Worm (Caenorhabditis elegans) whole organism, midembryonic: ENCODE measurements around the gene rgef-1.

ENCODE experiments used
- T22C8.4 ChIP-seq: fragments of 200-800 bp; sonication (Bioruptor generic); IDR thresholded peaks from 2 replicates; pipeline ENCODE4 v1.3.6; 2022; ENCODE audit warnings: missing genetic modification characterization, missing compliant biosample characterization
- cog-1 ChIP-seq: sonication (generic microtip); optimal IDR thresholded peaks from 2 replicates; lab custom pipeline; 2016; ENCODE audit warnings: missing genetic modification characterization, missing compliant biosample characterization
- flt-1 ChIP-seq: fragments of 200-800 bp; sonication (Bioruptor generic); IDR thresholded peaks from 2 replicates; pipeline ENCODE4 v1.3.6; 2022; ENCODE audit warnings: missing genetic modification characterization, missing compliant biosample characterization
- klf-2 ChIP-seq: fragments of 200-800 bp; sonication (Bioruptor generic); conservative IDR thresholded peaks from 2 replicates; pipeline ENCODE4 v1.3.6; 2022; ENCODE audit warnings: missing genetic modification reagents, missing genetic modification characterization, missing compliant biosample characterization
- med-1 ChIP-seq: sonication (generic microtip); optimal IDR thresholded peaks from 2 replicates; lab custom pipeline; 2017; ENCODE audit warnings: missing genetic modification characterization, mild to moderate bottlenecking, missing compliant biosample characterization, antibody characterized with exemption, missing genetic modification reagents; ENCODE audit not compliant: insufficient read depth
- ref-1 ChIP-seq: fragments of 200-800 bp; sonication (Bioruptor generic); conservative IDR thresholded peaks from 2 replicates; pipeline ENCODE4 v1.3.6; 2022; ENCODE audit warnings: missing genetic modification reagents, missing genetic modification characterization, missing compliant biosample characterization
- tab-1 ChIP-seq: fragments of 200-800 bp; sonication (Bioruptor generic); IDR thresholded peaks from 2 replicates; pipeline ENCODE4 v1.3.6; 2022; ENCODE audit warnings: missing genetic modification characterization, missing compliant biosample characterization
- ztf-23 ChIP-seq: fragments of 200-800 bp; sonication (Bioruptor generic); IDR thresholded peaks from 2 replicates; pipeline ENCODE4 v1.3.6; 2022; ENCODE audit warnings: missing genetic modification reagents, missing genetic modification characterization, missing compliant biosample characterization
- ztf-29 ChIP-seq: fragments of 200-800 bp; sonication (Bioruptor generic); IDR thresholded peaks from 2 replicates; pipeline ENCODE4 v1.3.6; 2022; ENCODE audit warnings: missing genetic modification reagents, missing genetic modification characterization, missing compliant biosample characterization

The rgef-1 gene

ce11 chrV:9582594-9583322 is 21.3 kb upstream of the rgef-1 start, which contains the start of gene rtfo-1:
rtfo-1 (minus strand) TSS chrV:9582644.
- TF ChIP-seq ztf-29, result peak; percentile 80; the same call in 1 of the 2 replicates
- 0 out of 2 replicates have a peak, but pooled peaks have one; percentile 34 for TF ChIP-seq klf-2 (GFP tag; lab: Robert Waterston, UW)
- TF ChIP-seq T22C8.4 (GFP tag; lab: Robert Waterston, UW), result no peak
- no peak for TF ChIP-seq tab-1
- peak; percentile 82 for TF ChIP-seq ztf-23 (GFP tag; lab: Robert Waterston, UW)
- TF ChIP-seq ref-1, result no peak
- peak; percentile 84 for TF ChIP-seq flt-1 (GFP tag; lab: Robert Waterston, UW)
- TF ChIP-seq med-1 (GFP tag; lab: Kevin White, UChicago), result peak; percentile 89
- peak; percentile 55 for TF ChIP-seq cog-1 (tag; lab: Kevin White, UChicago)

- TF ChIP-seq cog-1 (tag; lab: Kevin White, UChicago) (no peak), ztf-23 (GFP tag; lab: Robert Waterston, UW) (no peak), med-1 (GFP tag; lab: Kevin White, UChicago) (no peak), tab-1 (no peak), klf-2 (GFP tag; lab: Robert Waterston, UW) (no peak), ref-1 (no peak), ztf-29 (no peak), flt-1 (GFP tag; lab: Robert Waterston, UW) (no peak), T22C8.4 (GFP tag; lab: Robert Waterston, UW) (no peak)
These were observed 15.5 kb upstream of the rgef-1 start, which contains the start of gene F25B3.2 for ce11 chrV:9576991-9577390. F25B3.2 (plus strand) TSS chrV:9577291.

- no peak for TF ChIP-seq T22C8.4 (GFP tag; lab: Robert Waterston, UW)
- TF ChIP-seq klf-2 (GFP tag; lab: Robert Waterston, UW), result no peak
- TF ChIP-seq med-1 (GFP tag; lab: Kevin White, UChicago), result no peak
- TF ChIP-seq ztf-23 (GFP tag; lab: Robert Waterston, UW), result no peak
- no peak for TF ChIP-seq cog-1 (tag; lab: Kevin White, UChicago)
- TF ChIP-seq ztf-29, result no peak
These were observed 10.2 kb upstream of the rgef-1 start for ce11 chrV:9571673-9572072.

- TF ChIP-seq ztf-29 (no peak), cog-1 (tag; lab: Kevin White, UChicago) (no peak), T22C8.4 (GFP tag; lab: Robert Waterston, UW) (no peak), ztf-23 (GFP tag; lab: Robert Waterston, UW) (no peak), tab-1 (no peak), flt-1 (GFP tag; lab: Robert Waterston, UW) (no peak), med-1 (GFP tag; lab: Kevin White, UChicago) (no peak), ref-1 (no peak)
These were observed 9.6 kb upstream of the rgef-1 start for ce11 chrV:9571056-9571455.

- TF ChIP-seq tab-1 (no peak), ztf-23 (GFP tag; lab: Robert Waterston, UW) (no peak), ztf-29 (no peak)
These were observed 8.7 kb upstream of the rgef-1 start, which contains the start of gene F25B3.5 for ce11 chrV:9570197-9570596. F25B3.5 (minus strand) TSS chrV:9570297.

ce11 chrV:9568707-9569106 is 7.2 kb upstream of the rgef-1 start, which contains the start of gene F25B3.4:
F25B3.4 (minus strand) TSS chrV:9568807.
- TF ChIP-seq tab-1, result no peak
- no peak for TF ChIP-seq klf-2 (GFP tag; lab: Robert Waterston, UW)
- no peak for TF ChIP-seq cog-1 (tag; lab: Kevin White, UChicago)
- no peak for TF ChIP-seq ztf-29
- no peak for TF ChIP-seq T22C8.4 (GFP tag; lab: Robert Waterston, UW)
- TF ChIP-seq flt-1 (GFP tag; lab: Robert Waterston, UW), result no peak
- no peak for TF ChIP-seq ref-1
- no peak for TF ChIP-seq ztf-23 (GFP tag; lab: Robert Waterston, UW)
- TF ChIP-seq med-1 (GFP tag; lab: Kevin White, UChicago), result no peak

ce11 chrV:9563585-9563984 is 2.1 kb upstream of the rgef-1 start:
- TF ChIP-seq klf-2 (GFP tag; lab: Robert Waterston, UW) (no peak), flt-1 (GFP tag; lab: Robert Waterston, UW) (no peak), ref-1 (no peak), med-1 (GFP tag; lab: Kevin White, UChicago) (no peak), tab-1 (no peak), ztf-29 (no peak), ztf-23 (GFP tag; lab: Robert Waterston, UW) (no peak), cog-1 (tag; lab: Kevin White, UChicago) (no peak), T22C8.4 (GFP tag; lab: Robert Waterston, UW) (no peak)

- TF ChIP-seq cog-1 (tag; lab: Kevin White, UChicago) (no peak), ztf-29 (no peak), T22C8.4 (GFP tag; lab: Robert Waterston, UW) (no peak), tab-1 (no peak), flt-1 (GFP tag; lab: Robert Waterston, UW) (no peak), ztf-23 (GFP tag; lab: Robert Waterston, UW) (no peak), klf-2 (GFP tag; lab: Robert Waterston, UW) (no peak), ref-1 (no peak), med-1 (GFP tag; lab: Kevin White, UChicago) (no peak)
These were observed 4.8 kb downstream of the rgef-1 start for ce11 chrV:9556668-9557067.

ce11 chrV:9550313-9550712 is 11.2 kb downstream of the rgef-1 start, which contains the start of gene ehbp-1:
ehbp-1 (plus strand) TSS chrV:9550644.
- TF ChIP-seq med-1 (GFP tag; lab: Kevin White, UChicago) (no peak), klf-2 (GFP tag; lab: Robert Waterston, UW) (no peak), tab-1 (no peak), ztf-23 (GFP tag; lab: Robert Waterston, UW) (no peak), ref-1 (no peak), flt-1 (GFP tag; lab: Robert Waterston, UW) (no peak), cog-1 (tag; lab: Kevin White, UChicago) (no peak), ztf-29 (no peak), T22C8.4 (GFP tag; lab: Robert Waterston, UW) (no peak)
